Worm (Caenorhabditis elegans): ENCODE measurements around the gene sqst-2.

sqst-2 gene

ce11 chrIV:7338042-7338441, 9.3 kb upstream of the sqst-2 start:
- TF ChIP-seq lin-32 (GFP tag; optimal IDR thresholded peaks at IDR 0.05) (no peak), M03D4.4 (tag; optimal IDR thresholded peaks at IDR 0.05) (no peak), drap-1 (GFP tag; optimal IDR thresholded peaks at IDR 0.05) (no peak), flh-1 (GFP tag; optimal IDR thresholded peaks at IDR 0.05) (no peak)

DNA sequence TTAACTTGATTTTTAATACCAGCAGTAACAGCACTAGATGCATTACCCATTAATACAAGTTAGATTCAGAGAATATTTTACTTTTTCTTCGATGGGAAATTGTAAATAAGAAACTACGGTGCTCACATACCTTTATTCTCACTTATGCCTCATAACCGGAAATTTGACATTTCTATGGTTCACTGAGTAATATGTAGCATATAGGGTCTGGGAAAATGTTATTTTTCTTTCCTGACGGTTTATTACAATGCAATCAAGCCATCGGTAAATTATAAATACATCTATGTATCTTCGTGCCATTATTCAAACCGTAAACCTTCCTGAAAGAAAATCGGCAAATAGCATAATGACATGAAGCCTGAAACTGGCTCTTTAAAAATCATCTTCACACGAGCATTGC, 3.9 kb upstream of the sqst-2 start, which contains the start of gene ocr-4:
TSS of gene ocr-4 (minus strand) at position 101 of the 400 bp plus-strand sequence.
- TF ChIP-seq nhr-76 (tag; optimal IDR thresholded peaks at IDR 0.05) (no peak), ham-2 (GFP tag; optimal IDR thresholded peaks at IDR 0.05) (no peak), mab-5 (tag; optimal IDR thresholded peaks at IDR 0.05) (no peak), nhr-237 (tag; optimal IDR thresholded peaks at IDR 0.05) (no peak), hlh-1 (tag; optimal IDR thresholded peaks at IDR 0.05) (no peak), lin-32 (GFP tag; optimal IDR thresholded peaks at IDR 0.05) (no peak)

DNA sequence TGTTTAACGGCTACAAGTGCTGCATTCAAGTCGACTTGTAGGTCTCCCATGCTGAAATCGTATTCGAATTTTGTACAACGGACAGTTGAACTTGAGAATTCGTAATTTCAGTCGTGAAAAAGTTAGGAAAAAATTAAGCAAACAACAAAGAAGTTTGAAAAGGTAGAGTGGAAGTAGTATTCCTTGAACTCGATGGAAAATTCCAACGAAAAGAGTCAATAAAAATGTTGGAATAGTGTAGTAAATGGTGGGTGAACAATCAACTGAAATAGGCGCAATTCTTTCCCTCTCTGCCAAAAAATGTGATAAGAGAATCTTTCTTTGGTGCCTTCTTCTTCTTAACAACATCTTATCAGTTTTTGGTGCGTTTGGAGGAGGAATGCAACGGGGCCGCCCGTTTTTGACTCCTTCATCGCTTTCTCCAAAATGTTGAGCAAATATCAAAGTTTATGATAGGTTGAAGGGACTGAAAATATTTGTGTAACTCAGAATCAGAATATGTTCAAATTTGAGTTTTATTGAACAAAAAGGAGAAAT, 2.1 kb downstream of the sqst-2 start, which contains the start of gene ifo-1:
TSS of gene ifo-1 (minus strand) at position 51 of the 537 bp plus-strand sequence.
- TF ChIP-seq nhr-12 (tag; optimal IDR thresholded peaks at IDR 0.05): no peak
- TF ChIP-seq nhr-2 (tag; optimal IDR thresholded peaks at IDR 0.05): no peak
- no peak for TF ChIP-seq pha-4 (tag; optimal IDR thresholded peaks at IDR 0.05)
- no peak for TF ChIP-seq M03D4.4 (tag; optimal IDR thresholded peaks at IDR 0.05)
- no peak for TF ChIP-seq sem-2 (GFP tag; optimal IDR thresholded peaks at IDR 0.05)
- TF ChIP-seq lin-13 (tag; optimal IDR thresholded peaks at IDR 0.05): no peak
- no peak for TF ChIP-seq mab-5 (tag; optimal IDR thresholded peaks at IDR 0.05)
- TF ChIP-seq mls-2 (tag; optimal IDR thresholded peaks at IDR 0.05): no peak
- no peak for TF ChIP-seq ceh-39 (tag; optimal IDR thresholded peaks at IDR 0.05)
- no peak for TF ChIP-seq ztf-11 (tag; optimal IDR thresholded peaks at IDR 0.05)
- no peak for TF ChIP-seq nhr-28 (tag; optimal IDR thresholded peaks at IDR 0.05)
- TF ChIP-seq unc-62 (GFP tag; optimal IDR thresholded peaks at IDR 0.05): no peak
- TF ChIP-seq snpc-4 (tag; optimal IDR thresholded peaks at IDR 0.05): no peak
- no peak for TF ChIP-seq ham-2 (GFP tag; optimal IDR thresholded peaks at IDR 0.05)
- no peak for TF ChIP-seq ces-1 (GFP tag; optimal IDR thresholded peaks at IDR 0.05)
- no peak for TF ChIP-seq ceh-83 (GFP tag; optimal IDR thresholded peaks at IDR 0.05)
- no peak for TF ChIP-seq sptf-1 (tag; optimal IDR thresholded peaks at IDR 0.05)

DNA sequence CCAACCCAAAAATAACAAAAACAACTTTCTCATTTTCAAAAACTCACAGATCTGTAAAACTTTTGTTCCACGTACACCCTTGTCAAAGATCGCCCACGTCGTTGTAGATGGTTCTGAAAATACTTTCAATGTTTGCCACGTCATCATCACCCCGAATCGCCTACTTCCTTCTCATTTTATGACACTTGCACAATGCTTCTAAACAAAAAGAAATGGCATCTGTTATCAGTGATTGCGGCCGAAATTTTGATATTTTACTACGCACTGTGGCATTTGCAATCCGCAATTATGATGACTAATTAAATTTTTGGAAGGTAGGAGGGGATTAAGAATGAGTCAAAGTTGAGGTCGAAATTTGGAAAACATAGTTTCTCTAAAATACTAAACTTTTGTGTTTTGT, 3.1 kb downstream of the sqst-2 start:
- TF ChIP-seq ces-1 (GFP tag; optimal IDR thresholded peaks at IDR 0.05) (no peak), ztf-11 (tag; optimal IDR thresholded peaks at IDR 0.05) (no peak), unc-62 (GFP tag; optimal IDR thresholded peaks at IDR 0.05) (no peak), pha-4 (tag; optimal IDR thresholded peaks at IDR 0.05) (no peak), snpc-4 (tag; optimal IDR thresholded peaks at IDR 0.05) (no peak)

DNA sequence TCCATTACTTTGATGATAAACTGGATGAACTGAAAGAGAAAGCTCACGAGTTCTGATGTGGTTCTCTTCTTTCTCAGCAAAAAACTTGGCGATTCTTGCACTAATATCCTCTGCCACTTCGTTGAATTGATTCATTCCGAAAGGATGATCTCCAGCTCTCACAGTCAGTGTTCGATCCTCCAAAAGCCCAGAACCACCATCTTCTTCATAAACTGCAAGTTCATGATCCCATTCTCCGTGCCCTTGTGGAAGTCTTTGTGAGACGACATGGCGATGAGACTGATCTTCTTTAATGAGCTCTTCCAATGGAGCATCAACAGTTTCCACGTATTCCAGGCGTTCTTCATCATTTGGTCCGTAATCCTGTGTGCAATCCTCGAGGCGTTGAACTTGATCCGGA, 3.9 kb downstream of the sqst-2 start:
- TF ChIP-seq snpc-4 (tag; optimal IDR thresholded peaks at IDR 0.05) (no peak), nhr-2 (tag; optimal IDR thresholded peaks at IDR 0.05) (no peak), nhr-12 (tag; optimal IDR thresholded peaks at IDR 0.05) (no peak), mab-5 (tag; optimal IDR thresholded peaks at IDR 0.05) (no peak), ceh-39 (tag; optimal IDR thresholded peaks at IDR 0.05) (no peak), ceh-43 (GFP tag; optimal IDR thresholded peaks at IDR 0.05) (no peak), lsy-2 (tag; optimal IDR thresholded peaks at IDR 0.05) (no peak)

DNA sequence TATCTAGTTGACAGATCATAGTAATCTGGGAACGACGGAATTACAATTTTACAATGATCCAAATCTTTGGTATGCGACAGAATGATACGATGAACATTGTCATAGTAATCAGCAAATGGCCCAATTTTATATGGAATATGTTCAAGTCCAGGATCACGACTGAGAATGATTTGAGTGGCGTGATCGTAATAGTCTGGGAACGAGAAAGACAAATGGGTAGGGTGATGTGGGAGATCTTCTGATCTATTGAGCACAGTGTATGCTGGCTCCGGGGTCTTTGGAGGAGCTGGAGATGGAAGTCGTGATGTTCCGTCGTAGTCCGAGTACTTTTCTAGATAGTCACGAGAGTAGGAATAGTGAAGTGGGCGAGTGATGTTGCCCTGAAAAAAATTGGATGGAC, 4.9 kb downstream of the sqst-2 start:
- no peak for TF ChIP-seq elt-3 (tag; optimal IDR thresholded peaks at IDR 0.05)
- TF ChIP-seq ceh-43 (GFP tag; optimal IDR thresholded peaks at IDR 0.05): no peak
- TF ChIP-seq sem-2 (GFP tag; optimal IDR thresholded peaks at IDR 0.05): no peak
- no peak for TF ChIP-seq snpc-4 (tag; optimal IDR thresholded peaks at IDR 0.05)
- TF ChIP-seq unc-120 (tag; optimal IDR thresholded peaks at IDR 0.05; ENCODE audit: poor library complexity, severe bottlenecking): no peak
- TF ChIP-seq mls-2 (tag; optimal IDR thresholded peaks at IDR 0.05): no peak
- no peak for TF ChIP-seq zip-8 (tag; optimal IDR thresholded peaks at IDR 0.05)
- no peak for TF ChIP-seq ztf-11 (tag; optimal IDR thresholded peaks at IDR 0.05)
- no peak for TF ChIP-seq nhr-237 (tag; optimal IDR thresholded peaks at IDR 0.05)
- TF ChIP-seq elt-1 (tag; optimal IDR thresholded peaks at IDR 0.05; ENCODE audit: borderline replicate concordance, insufficient read depth): no peak
- no peak for TF ChIP-seq unc-39 (tag; optimal IDR thresholded peaks at IDR 0.05)
- no peak for TF ChIP-seq pha-4 (tag; optimal IDR thresholded peaks at IDR 0.05)
- no peak for TF ChIP-seq lin-13 (tag; optimal IDR thresholded peaks at IDR 0.05)
- TF ChIP-seq bed-3 (GFP tag; optimal IDR thresholded peaks at IDR 0.05): no peak
- TF ChIP-seq nhr-28 (tag; optimal IDR thresholded peaks at IDR 0.05): no peak
- TF ChIP-seq lin-32 (GFP tag; optimal IDR thresholded peaks at IDR 0.05): no peak
- TF ChIP-seq blmp-1 (tag; optimal IDR thresholded peaks at IDR 0.05): no peak
- no peak for TF ChIP-seq nhr-12 (tag; optimal IDR thresholded peaks at IDR 0.05)
- no peak for TF ChIP-seq M03D4.4 (tag; optimal IDR thresholded peaks at IDR 0.05)

Data from whole organism, mixed stage, embryonic.